Worm (Caenorhabditis elegans) whole organism, L2 larva: ENCODE measurements around the gene F25E2.2.

Experiments used
- ceh-82 ChIP-seq: fragments of 150-350 bp; optimal IDR thresholded peaks from 2 replicates; lab custom pipeline; 2014; ENCODE audit warnings: missing biosample characterization, missing genetic modification characterization
- lin-13 ChIP-seq: fragments of 150-350 bp; optimal IDR thresholded peaks from 2 replicates; lab custom pipeline; 2014; ENCODE audit warnings: missing biosample characterization, missing genetic modification reagents, missing genetic modification characterization
- lsy-2 ChIP-seq, 2 experiments: fragments of 150-350 bp in 1 of 2; sonication (generic microtip) in 1 of 2; optimal IDR thresholded peaks; 2 replicates each; lab custom pipeline; 2014 to 2017; ENCODE audit warnings: missing biosample characterization in 2 of 2, missing genetic modification characterization in 2 of 2

ce11 chrX:823736-824135 lies 13.1 kb upstream of the F25E2.2 start:
- TF ChIP-seq lsy-2 (tag; optimal IDR thresholded peaks at IDR 0.05; lab: Kevin White, UChicago) (no peak), lin-13 (GFP tag; lab: Kevin White, UChicago) (no peak), ceh-82 (no peak)
